Fruit fly (Drosophila melanogaster) whole organism, embryonic: ENCODE measurements around the gene CG13376.

Source experiments
- Blimp-1 ChIP-seq: fragments of 200-800 bp; sonication (Bioruptor generic); optimal IDR thresholded peaks from 3 replicates; lab custom pipeline; 2018; ENCODE audit warnings: missing biosample characterization, missing genetic modification characterization, mild to moderate bottlenecking, moderate library complexity, missing genetic modification reagents
- CG11456 ChIP-seq: fragments of 200-800 bp; sonication (Bioruptor generic); IDR thresholded peaks from 3 replicates; pipeline ENCODE4 v1.3.6; 2022; ENCODE audit warnings: missing biosample characterization, missing genetic modification characterization
- CG12104 ChIP-seq: fragments of 200-800 bp; sonication (Bioruptor generic); optimal IDR thresholded peaks from 3 replicates; lab custom pipeline; 2016; ENCODE audit warnings: missing biosample characterization, missing genetic modification characterization
- CG14014 ChIP-seq: fragments of 200-800 bp; sonication (Bioruptor generic); IDR thresholded peaks from 2 replicates; pipeline ENCODE4 v1.3.6; 2022; ENCODE audit warnings: missing biosample characterization, missing genetic modification characterization
- CG14965 ChIP-seq: fragments of 200-800 bp; sonication (Bioruptor generic); optimal IDR thresholded peaks from 2 replicates; lab custom pipeline; 2016; ENCODE audit warnings: missing biosample characterization, missing genetic modification characterization, borderline replicate concordance
- CG15011 ChIP-seq: fragments of 200-800 bp; sonication (Bioruptor generic); optimal IDR thresholded peaks from 3 replicates; lab custom pipeline; 2018; ENCODE audit warnings: missing biosample characterization, mild to moderate bottlenecking, missing genetic modification characterization
- CG15514 ChIP-seq: fragments of 200-800 bp; sonication (Bioruptor generic); optimal IDR thresholded peaks from 3 replicates; lab custom pipeline; 2017; ENCODE audit warnings: missing biosample characterization, missing genetic modification characterization, mild to moderate bottlenecking, moderate library complexity, missing genetic modification reagents
- CG15696 ChIP-seq: fragments of 200-800 bp; sonication (Bioruptor generic); optimal IDR thresholded peaks from 2 replicates; lab custom pipeline; 2019; ENCODE audit warnings: missing biosample characterization, mild to moderate bottlenecking, missing genetic modification characterization, moderate library complexity
- CG17328 ChIP-seq: fragments of 200-800 bp; sonication (Bioruptor generic); IDR thresholded peaks from 2 replicates; pipeline ENCODE4 v1.3.6; 2022; ENCODE audit warnings: missing biosample characterization, missing genetic modification characterization
- CG1832 ChIP-seq: fragments of 200-800 bp; sonication (Bioruptor generic); optimal IDR thresholded peaks from 2 replicates; lab custom pipeline; 2017; ENCODE audit warnings: missing biosample characterization, mild to moderate bottlenecking, missing genetic modification characterization, inconsistent platforms
- CG18476 ChIP-seq: fragments of 200-800 bp; sonication (Bioruptor generic); optimal IDR thresholded peaks from 2 replicates; lab custom pipeline; 2016; ENCODE audit warnings: missing biosample characterization, mild to moderate bottlenecking, missing genetic modification characterization
- CG3163 ChIP-seq: fragments of 200-800 bp; sonication (Bioruptor generic); optimal IDR thresholded peaks from 3 replicates; lab custom pipeline; 2016; ENCODE audit warnings: missing biosample characterization, missing genetic modification characterization
- CG6254 ChIP-seq: fragments of 200-800 bp; sonication (Bioruptor generic); optimal IDR thresholded peaks from 3 replicates; lab custom pipeline; 2017; ENCODE audit warnings: mild to moderate bottlenecking, missing biosample characterization, missing genetic modification reagents, missing genetic modification characterization
- CG8290 ChIP-seq, 3 experiments: fragments of 200-800 bp; sonication (Bioruptor generic); optimal IDR thresholded peaks; 2 replicates each; lab custom pipeline; 2016 to 2019; ENCODE audit warnings: missing biosample characterization in 3 of 3, missing genetic modification characterization in 3 of 3, mild to moderate bottlenecking in 2 of 3, moderate library complexity in 1 of 3
- D19A ChIP-seq: fragments of 200-800 bp; optimal IDR thresholded peaks from 3 replicates; lab custom pipeline; 2019; ENCODE audit warnings: missing biosample characterization, mild to moderate bottlenecking, missing genetic modification characterization, moderate library complexity
- Drgx ChIP-seq: fragments of 200-800 bp; sonication (Bioruptor generic); IDR thresholded peaks from 2 replicates; pipeline ENCODE4 v1.3.6; 2022; ENCODE audit warnings: missing biosample characterization, missing genetic modification characterization
- ERR ChIP-seq: fragments of 200-800 bp; sonication (Bioruptor generic); optimal IDR thresholded peaks from 2 replicates; lab custom pipeline; 2016; ENCODE audit warnings: missing biosample characterization, missing genetic modification characterization
- Ets65A ChIP-seq: fragments of 200-800 bp; sonication (Bioruptor generic); peaks from one replicate; lab custom pipeline; 2016; ENCODE audit warnings: missing biosample characterization, missing genetic modification characterization
- Hey ChIP-seq: fragments of 200-800 bp; sonication (Bioruptor generic); optimal IDR thresholded peaks from 3 replicates; lab custom pipeline; 2018; ENCODE audit warnings: missing biosample characterization, mild to moderate bottlenecking, missing genetic modification characterization
- Lhr ChIP-seq: fragments of 200-800 bp; sonication (Bioruptor generic); optimal IDR thresholded peaks from 3 replicates; lab custom pipeline; 2017; ENCODE audit warnings: mild to moderate bottlenecking, missing biosample characterization, missing genetic modification reagents, missing genetic modification characterization
- Lpt ChIP-seq: fragments of >200 bp; optimal IDR thresholded peaks from 2 replicates; lab custom pipeline; 2018; ENCODE audit warnings: missing biosample characterization, missing genetic modification characterization
- MESR4 ChIP-seq: fragments of 200-800 bp; sonication (Bioruptor generic); optimal IDR thresholded peaks from 2 replicates; lab custom pipeline; 2018; ENCODE audit warnings: missing biosample characterization, mild to moderate bottlenecking, missing genetic modification characterization, moderate library complexity
- Mad ChIP-seq: fragments of 200-800 bp; sonication (Bioruptor generic); optimal IDR thresholded peaks from 2 replicates; lab custom pipeline; 2016; ENCODE audit warnings: missing biosample characterization, missing genetic modification characterization
- NC2α ChIP-seq: fragments of 200-800 bp; sonication (Bioruptor generic); optimal IDR thresholded peaks from 2 replicates; lab custom pipeline; 2016; ENCODE audit warnings: missing biosample characterization, missing genetic modification characterization
- Rfx ChIP-seq: fragments of 200-800 bp; sonication (Bioruptor generic); IDR thresholded peaks from 2 replicates; pipeline ENCODE4 v1.3.6; 2022; ENCODE audit warnings: missing biosample characterization, missing genetic modification characterization
- Sox100B ChIP-seq: fragments of 200-800 bp; sonication (Bioruptor generic); optimal IDR thresholded peaks from 3 replicates; lab custom pipeline; 2018; ENCODE audit warnings: missing biosample characterization, mild to moderate bottlenecking, missing genetic modification characterization
- Taf1 ChIP-seq: fragments of 200-800 bp; sonication (Bioruptor generic); IDR thresholded peaks from 2 replicates; pipeline ENCODE4 v1.3.6; 2022; ENCODE audit warnings: missing biosample characterization, missing genetic modification characterization
- Usf ChIP-seq: fragments of 200-800 bp; sonication (Bioruptor generic); optimal IDR thresholded peaks from 2 replicates; lab custom pipeline; 2017; ENCODE audit warnings: missing genotype, missing biosample characterization, missing genetic modification characterization
- ash1 ChIP-seq: fragments of 200-800 bp; sonication (Bioruptor generic); optimal IDR thresholded peaks from 2 replicates; lab custom pipeline; 2018; ENCODE audit warnings: missing biosample characterization, mild to moderate bottlenecking, missing genetic modification characterization
- corto ChIP-seq: fragments of 200-800 bp; sonication (Bioruptor generic); optimal IDR thresholded peaks from 2 replicates; lab custom pipeline; 2016; ENCODE audit warnings: missing biosample characterization, mild to moderate bottlenecking, missing genetic modification characterization, moderate library complexity
- ems ChIP-seq: fragments of 200-800 bp; sonication (Bioruptor generic); optimal IDR thresholded peaks from 3 replicates; lab custom pipeline; 2016; ENCODE audit warnings: missing biosample characterization, missing genetic modification characterization
- fd96Cb ChIP-seq: fragments of 200-800 bp; sonication (Bioruptor generic); optimal IDR thresholded peaks from 2 replicates; lab custom pipeline; 2018; ENCODE audit warnings: missing biosample characterization, mild to moderate bottlenecking, missing genetic modification characterization, moderate library complexity
- gce ChIP-seq: fragments of 200-800 bp; sonication (Bioruptor generic); IDR thresholded peaks from 3 replicates; pipeline ENCODE4 v1.3.6; 2022; ENCODE audit warnings: missing biosample characterization, missing genetic modification characterization
- grn ChIP-seq: fragments of 200-800 bp; sonication (Bioruptor generic); optimal IDR thresholded peaks from 3 replicates; lab custom pipeline; 2017; ENCODE audit warnings: missing biosample characterization, missing genetic modification characterization
- gro ChIP-seq: fragments of 200-800 bp; sonication (Bioruptor generic); optimal IDR thresholded peaks from 2 replicates; lab custom pipeline; 2016; ENCODE audit warnings: missing biosample characterization, missing genetic modification characterization
- jing ChIP-seq: fragments of 200-800 bp; sonication (Bioruptor generic); optimal IDR thresholded peaks from 2 replicates; lab custom pipeline; 2018; ENCODE audit warnings: missing biosample characterization, mild to moderate bottlenecking, missing genetic modification characterization
- kni ChIP-seq: fragments of 200-800 bp; sonication (Bioruptor generic); optimal IDR thresholded peaks from 3 replicates; lab custom pipeline; 2017; ENCODE audit warnings: mild to moderate bottlenecking, missing biosample characterization, missing genetic modification reagents, missing genetic modification characterization
- lov ChIP-seq, 2 experiments: fragments of 200-800 bp in 1 of 2; fragments of >200 bp in 1 of 2; sonication (Bioruptor generic) in 1 of 2; IDR thresholded peaks in 1 of 2; optimal IDR thresholded peaks in 1 of 2; 2 replicates in 1 of 2; 3 replicates in 1 of 2; pipeline versions ENCODE4 v1.3.6 to Lab custom; 2017 to 2022; ENCODE audit warnings: missing biosample characterization in 1 of 2, missing genetic modification characterization in 1 of 2
- nerfin-1 ChIP-seq: fragments of 200-800 bp; sonication (Bioruptor generic); optimal IDR thresholded peaks from 3 replicates; lab custom pipeline; 2019; ENCODE audit warnings: missing biosample characterization, mild to moderate bottlenecking, missing genetic modification characterization, moderate library complexity
- pros ChIP-seq: fragments of 200-800 bp; sonication (Bioruptor generic); optimal IDR thresholded peaks from 3 replicates; lab custom pipeline; 2019; ENCODE audit warnings: missing biosample characterization, mild to moderate bottlenecking, missing genetic modification characterization, moderate library complexity
- psq ChIP-seq: fragments of 200-800 bp; sonication (Bioruptor generic); optimal IDR thresholded peaks from 2 replicates; lab custom pipeline; 2017; ENCODE audit warnings: missing biosample characterization, missing genetic modification characterization
- sna ChIP-seq: fragments of 200-800 bp; sonication (Bioruptor generic); IDR thresholded peaks from 2 replicates; pipeline ENCODE4 v1.3.6; 2022; ENCODE audit warnings: missing biosample characterization, missing genetic modification characterization; ENCODE audit not compliant: partially characterized antibody
- trh ChIP-seq: fragments of 200-800 bp; sonication (Bioruptor generic); optimal IDR thresholded peaks from 2 replicates; lab custom pipeline; 2016; ENCODE audit warnings: missing biosample characterization, missing genetic modification characterization
- unc-4 ChIP-seq: fragments of 200-800 bp; sonication (Bioruptor generic); IDR thresholded peaks from 2 replicates; pipeline ENCODE4 v1.3.6; 2022; ENCODE audit warnings: missing biosample characterization, missing genetic modification characterization; ENCODE audit not compliant: partially characterized antibody
- wek ChIP-seq: fragments of 200-800 bp; sonication (Bioruptor generic); optimal IDR thresholded peaks from 3 replicates; lab custom pipeline; 2018; ENCODE audit warnings: missing biosample characterization, mild to moderate bottlenecking, missing genetic modification characterization, moderate library complexity
- zf30C ChIP-seq: fragments of 200-800 bp; sonication (Bioruptor generic); optimal IDR thresholded peaks from 3 replicates; lab custom pipeline; 2018; ENCODE audit warnings: missing biosample characterization, mild to moderate bottlenecking, missing genetic modification characterization

The CG13376 gene

dm6 chrX:277885-278284 lies 11.1 kb upstream of the CG13376 start (continued):
- TF ChIP-seq D19A (tag; lab: Kevin White, UChicago) (peak; percentile 29), Usf (GFP tag; lab: Kevin White, UChicago) (no peak), CG15514 (GFP tag; lab: Kevin White, UChicago) (no peak), lov (optimal IDR thresholded peaks at IDR 0.05; lab: Kevin White, UChicago) (no peak), lov (GFP tag; IDR thresholded peaks at IDR 0.05; lab: Robert Waterston, UW) (no peak), corto (no peak), Mad (GFP tag; lab: Kevin White, UChicago) (no peak), CG17328 (GFP tag; lab: Robert Waterston, UW) (no peak), Taf1 (no peak), CG15011 (GFP tag; lab: Kevin White, UChicago) (no peak), CG8290 (GFP tag; optimal IDR thresholded peaks at IDR 0.05; lab: Kevin White, UChicago) (no peak), CG8290 (tag; optimal IDR thresholded peaks at IDR 0.05; lab: Kevin White, UChicago) (peak in 1 of 2 experiments; percentile 17), Blimp-1 (GFP tag; lab: Kevin White, UChicago) (peak; percentile 97), Drgx (no peak), CG6254 (GFP tag; lab: Kevin White, UChicago) (no peak), CG14965 (GFP tag; lab: Kevin White, UChicago) (no peak), MESR4 (GFP tag; lab: Kevin White, UChicago) (no peak), zf30C (no peak), wek (GFP tag; lab: Kevin White, UChicago) (no peak), nerfin-1 (tag; lab: Kevin White, UChicago) (peak; percentile 48), kni (GFP tag; lab: Kevin White, UChicago) (peak; percentile 7), gce (GFP tag; lab: Robert Waterston, UW) (no peak), NC2α (GFP tag; lab: Kevin White, UChicago) (no peak), CG11456 (GFP tag; lab: Robert Waterston, UW) (no peak), gro (GFP tag; lab: Kevin White, UChicago) (no peak), Sox100B (GFP tag; lab: Kevin White, UChicago) (no peak), Lpt (GFP tag; lab: Kevin White, UChicago) (no peak), Lhr (GFP tag; lab: Kevin White, UChicago) (no peak), jing (no peak), ems (GFP tag; lab: Kevin White, UChicago) (no peak), ERR (GFP tag; lab: Kevin White, UChicago) (no peak), unc-4 (GFP tag; lab: Robert Waterston, UW) (no peak), CG15696 (tag; lab: Kevin White, UChicago) (no peak), CG12104 (GFP tag; lab: Kevin White, UChicago) (no peak), Rfx (no peak), psq (no peak)
- TF ChIP-seq, all 482 proteins: peak for 13

- peak; percentile 38 for TF ChIP-seq grn
- no peak for TF ChIP-seq sna (GFP tag; lab: Robert Waterston, UW)
- TF ChIP-seq pros (GFP tag; lab: Kevin White, UChicago): peak; percentile 96
- TF ChIP-seq CG14014 (GFP tag; lab: Robert Waterston, UW): no peak
- peak; percentile 32 for TF ChIP-seq Ets65A (GFP tag; lab: Kevin White, UChicago)
- TF ChIP-seq CG3163 (GFP tag; lab: Kevin White, UChicago): no peak
- TF ChIP-seq fd96Cb (tag; lab: Kevin White, UChicago): no peak
- no peak for TF ChIP-seq trh (GFP tag; lab: Kevin White, UChicago)
- TF ChIP-seq ash1: no peak
- no peak for TF ChIP-seq CG18476
- no peak for TF ChIP-seq CG1832 (GFP tag; lab: Kevin White, UChicago)
- TF ChIP-seq Hey (tag; lab: Kevin White, UChicago): no peak
- TF ChIP-seq, all 482 proteins: peak for 3
These were observed 9.7 kb upstream of the CG13376 start for dm6 chrX:276569-276968.
